Fruit fly (Drosophila melanogaster): Measurements from ENCODE around the gene CG32365.

DNA sequence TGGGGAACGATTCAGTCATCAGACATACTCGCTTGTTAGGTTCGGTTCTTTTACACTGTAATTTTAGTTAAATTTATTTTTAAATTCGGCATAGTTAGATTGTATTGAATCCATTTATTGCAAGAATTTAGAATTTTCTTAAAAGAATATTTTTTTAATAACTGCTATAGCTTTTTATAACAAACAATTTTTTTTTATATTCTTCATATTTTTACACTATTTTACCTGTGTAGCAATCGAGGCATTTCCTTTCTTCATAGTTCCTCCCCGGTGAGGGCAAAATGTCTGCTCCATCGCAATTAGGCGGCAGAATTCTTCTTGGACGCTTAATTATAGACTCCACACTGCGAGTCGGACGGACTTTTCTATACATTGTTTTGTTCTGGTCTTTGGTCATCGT, 21.7 kb downstream of the CG32365 start:
- TF ChIP-seq CG17802 (tag; optimal IDR thresholded peaks at IDR 0.05), result no peak
- TF ChIP-seq Mrtf (GFP tag; IDR thresholded peaks at IDR 0.05), result no peak
- no peak for TF ChIP-seq dmrt11E (tag; optimal IDR thresholded peaks at IDR 0.05)
- TF ChIP-seq CG11504 (tag; optimal IDR thresholded peaks at IDR 0.05), result no peak
- TF ChIP-seq pros (GFP tag; optimal IDR thresholded peaks at IDR 0.05), result no peak
- no peak for TF ChIP-seq ATbp (GFP tag; optimal IDR thresholded peaks at IDR 0.05)
- TF ChIP-seq CG2199 (GFP tag; IDR thresholded peaks at IDR 0.05), result no peak
- TF ChIP-seq ken (GFP tag; IDR thresholded peaks at IDR 0.05), result no peak
- no peak for TF ChIP-seq HLH3B (GFP tag; IDR thresholded peaks at IDR 0.05)
- no peak for TF ChIP-seq Awh (GFP tag; IDR thresholded peaks at IDR 0.05)
- no peak for TF ChIP-seq CG31441 (GFP tag; IDR thresholded peaks at IDR 0.05)

All from whole organism, embryonic.